Worm (Caenorhabditis elegans): ENCODE measurements around the gene C48B4.10.

The C48B4.10 gene

ce11 chrIII:9516148-9516547 is 48.2 kb downstream of the C48B4.10 start, which contains the start of gene F55H2.7:
Gene F55H2.7, minus strand, starts transcription at chrIII:9516248.
- no peak for TF ChIP-seq unc-62 (GFP tag; optimal IDR thresholded peaks at IDR 0.05)

- no peak for TF ChIP-seq unc-62 (GFP tag; optimal IDR thresholded peaks at IDR 0.05)
These were observed 50.7 kb downstream of the C48B4.10 start, which contains the start of gene F55H2.8 for ce11 chrIII:9513569-9513968. Gene F55H2.8, plus strand, starts transcription at chrIII:9513869.
